Worm (Caenorhabditis elegans): Measurements from ENCODE around the gene cwf-19L1.

- TF ChIP-seq unc-62 (GFP tag; optimal IDR thresholded peaks at IDR 0.05) (no peak), nhr-11 (tag; optimal IDR thresholded peaks at IDR 0.05) (no peak), snpc-4 (tag; optimal IDR thresholded peaks at IDR 0.05) (no peak)
These were observed 2.3 kb upstream of the cwf-19L1 start, which contains the start of gene atf-8 for ce11 chrV:6105374-6105773.

Data from whole organism, L3 larva.